Worm (Caenorhabditis elegans) whole organism, L1 larva: ENCODE data around the gene W02F12.8.
A peak's percentile ranks its signal among the peaks of the same experiment; 100 is the strongest.

Source experiments
- C16A3.4 ChIP-seq: fragments of 150-350 bp; optimal IDR thresholded peaks from 2 replicates; lab custom pipeline; 2014; ENCODE audit warnings: missing biosample characterization, missing genetic modification characterization
- C34B4.2 ChIP-seq: sonication (generic microtip); optimal IDR thresholded peaks from 2 replicates; lab custom pipeline; 2017; ENCODE audit warnings: mild to moderate bottlenecking, missing genetic modification characterization, missing compliant biosample characterization
- F16B12.6 ChIP-seq: fragments of 150-350 bp; optimal IDR thresholded peaks from 2 replicates; lab custom pipeline; 2014; ENCODE audit warnings: missing biosample characterization, missing genetic modification characterization
- Y116A8C.19 ChIP-seq: sonication (generic microtip); optimal IDR thresholded peaks from 2 replicates; lab custom pipeline; 2016; ENCODE audit warnings: missing compliant biosample characterization, missing genetic modification characterization, borderline replicate concordance
- aha-1 ChIP-seq: fragments of 150-350 bp; optimal IDR thresholded peaks from 2 replicates; lab custom pipeline; 2014; ENCODE audit warnings: missing biosample characterization, missing genetic modification characterization
- alr-1 ChIP-seq: fragments of 200-800 bp; sonication (Bioruptor generic); optimal IDR thresholded peaks from 2 replicates; lab custom pipeline; 2018; ENCODE audit warnings: borderline replicate concordance, mild to moderate bottlenecking, missing genetic modification characterization, missing compliant biosample characterization
- ama-1 ChIP-seq: fragments of 150-350 bp; optimal IDR thresholded peaks from 2 replicates; lab custom pipeline; 2014
- ceh-8 ChIP-seq: fragments of 200-800 bp; sonication (Bioruptor generic); optimal IDR thresholded peaks from 2 replicates; lab custom pipeline; 2018; ENCODE audit warnings: mild to moderate bottlenecking, missing genetic modification characterization, moderate library complexity, missing compliant biosample characterization
- ceh-88 ChIP-seq: fragments of 200-800 bp; sonication (Bioruptor generic); IDR thresholded peaks from 2 replicates; pipeline ENCODE4 v1.3.6; 2022; ENCODE audit warnings: missing genetic modification characterization, missing compliant biosample characterization
- ceh-90 ChIP-seq: sonication (generic microtip); optimal IDR thresholded peaks from 2 replicates; lab custom pipeline; 2016; ENCODE audit warnings: missing genetic modification characterization, missing compliant biosample characterization
- ces-1 ChIP-seq: fragments of 150-350 bp; optimal IDR thresholded peaks from 2 replicates; lab custom pipeline; 2014; ENCODE audit warnings: missing biosample characterization, missing genetic modification reagents, missing genetic modification characterization
- dpl-1 ChIP-seq, 3 experiments: fragments of 150-350 bp in 2 of 3; sonication (generic microtip) in 1 of 3; optimal IDR thresholded peaks; 2 replicates each; lab custom pipeline; 2014 to 2017; ENCODE audit warnings: missing biosample characterization in 3 of 3, missing genetic modification characterization in 3 of 3, missing genetic modification reagents in 3 of 3
- dsc-1 ChIP-seq: sonication (generic microtip); optimal IDR thresholded peaks from 2 replicates; lab custom pipeline; 2016; ENCODE audit warnings: mild to moderate bottlenecking, missing genetic modification characterization, missing compliant biosample characterization
- efl-1 ChIP-seq, 4 experiments: fragments of 150-350 bp; optimal IDR thresholded peaks in 3 of 4; peaks in 1 of 4; 1 replicate in 1 of 4; 2 replicates in 3 of 4; lab custom pipeline; 2014; ENCODE audit warnings: missing biosample characterization in 2 of 4, missing genetic modification characterization in 2 of 4, missing genetic modification reagents in 2 of 4
- elt-2 ChIP-seq: sonication (generic microtip); optimal IDR thresholded peaks from 2 replicates; lab custom pipeline; 2016; ENCODE audit warnings: missing genetic modification characterization, mild to moderate bottlenecking, inconsistent platforms, missing compliant biosample characterization, missing genetic modification reagents
- ets-5 ChIP-seq: fragments of 200-800 bp; sonication (Bioruptor generic); IDR thresholded peaks from 2 replicates; pipeline ENCODE4 v1.3.6; 2022; ENCODE audit warnings: missing genetic modification characterization, missing compliant biosample characterization
- fkh-4 ChIP-seq: sonication (generic microtip); optimal IDR thresholded peaks from 2 replicates; lab custom pipeline; 2016; ENCODE audit warnings: missing compliant biosample characterization, missing genetic modification characterization, borderline replicate concordance
- fkh-8 ChIP-seq: sonication (generic microtip); optimal IDR thresholded peaks from 2 replicates; lab custom pipeline; 2016; ENCODE audit warnings: mild to moderate bottlenecking, missing genetic modification characterization, missing compliant biosample characterization
- fos-1 ChIP-seq: fragments of 150-350 bp; optimal IDR thresholded peaks from 2 replicates; lab custom pipeline; 2014; ENCODE audit warnings: missing biosample characterization, missing genetic modification characterization
- hlh-17 ChIP-seq: fragments of 200-800 bp; sonication (Bioruptor generic); optimal IDR thresholded peaks from 2 replicates; lab custom pipeline; 2018; ENCODE audit warnings: missing genetic modification characterization, mild to moderate bottlenecking, missing compliant biosample characterization, moderate library complexity, borderline replicate concordance
- isw-1 ChIP-seq: fragments of 200-800 bp; sonication (Bioruptor generic); IDR thresholded peaks from 2 replicates; pipeline ENCODE4 v1.3.6; 2022; ENCODE audit warnings: missing genetic modification characterization, missing compliant biosample characterization
- lin-13 ChIP-seq: fragments of 150-350 bp; optimal IDR thresholded peaks from 2 replicates; lab custom pipeline; 2014; ENCODE audit warnings: missing biosample characterization, missing genetic modification reagents, missing genetic modification characterization
- lin-15B ChIP-seq: fragments of 150-350 bp; sonication (generic microtip); optimal IDR thresholded peaks from 3 replicates; lab custom pipeline; 2014; ENCODE audit warnings: missing biosample characterization, missing genetic modification characterization
- mdl-1 ChIP-seq, 2 experiments: fragments of 150-350 bp; optimal IDR thresholded peaks; 2 replicates each; lab custom pipeline; 2014 to 2017; ENCODE audit warnings: missing biosample characterization in 2 of 2, missing genetic modification characterization in 2 of 2, inconsistent platforms in 1 of 2
- mep-1 ChIP-seq: fragments of 150-350 bp; optimal IDR thresholded peaks from 2 replicates; lab custom pipeline; 2014; ENCODE audit warnings: missing biosample characterization, missing genetic modification characterization
- nhr-19 ChIP-seq: fragments of 200-800 bp; sonication (Bioruptor generic); conservative IDR thresholded peaks from 2 replicates; pipeline ENCODE4 v1.3.6; 2022; ENCODE audit warnings: missing genetic modification characterization, missing compliant biosample characterization
- nhr-20 ChIP-seq: sonication (generic microtip); optimal IDR thresholded peaks from 2 replicates; lab custom pipeline; 2016; ENCODE audit warnings: mild to moderate bottlenecking, missing genetic modification characterization, missing compliant biosample characterization
- nhr-28 ChIP-seq: fragments of 150-350 bp; optimal IDR thresholded peaks from 2 replicates; lab custom pipeline; 2014; ENCODE audit warnings: missing biosample characterization, missing genetic modification characterization
- nhr-47 ChIP-seq: sonication (generic microtip); optimal IDR thresholded peaks from 2 replicates; lab custom pipeline; 2016; ENCODE audit warnings: mild to moderate bottlenecking, missing genetic modification characterization, moderate library complexity, missing compliant biosample characterization
- nhr-76 ChIP-seq: sonication (generic microtip); optimal IDR thresholded peaks from 2 replicates; lab custom pipeline; 2017; ENCODE audit warnings: missing biosample characterization, missing genetic modification characterization
- nhr-77 ChIP-seq: fragments of 150-350 bp; optimal IDR thresholded peaks from 2 replicates; lab custom pipeline; 2014; ENCODE audit warnings: missing biosample characterization, missing genetic modification characterization
- nhr-84 ChIP-seq: sonication (generic microtip); optimal IDR thresholded peaks from 2 replicates; lab custom pipeline; 2017; ENCODE audit warnings: missing biosample characterization, missing genetic modification characterization
- nhr-90 ChIP-seq: sonication (generic microtip); optimal IDR thresholded peaks from 2 replicates; lab custom pipeline; 2016; ENCODE audit warnings: mild to moderate bottlenecking, missing genetic modification characterization, missing compliant biosample characterization; ENCODE audit not compliant: poor library complexity
- pag-3 ChIP-seq: sonication (generic microtip); optimal IDR thresholded peaks from 2 replicates; lab custom pipeline; 2017; ENCODE audit warnings: missing genetic modification characterization, mild to moderate bottlenecking, missing compliant biosample characterization, antibody characterized with exemption, borderline replicate concordance; ENCODE audit not compliant: insufficient read depth
- rnt-1 ChIP-seq: sonication (generic microtip); optimal IDR thresholded peaks from 2 replicates; lab custom pipeline; 2016; ENCODE audit warnings: mild to moderate bottlenecking, missing genetic modification characterization, moderate library complexity, missing compliant biosample characterization
- snpc-4 ChIP-seq: fragments of 150-350 bp; optimal IDR thresholded peaks from 2 replicates; lab custom pipeline; 2014; ENCODE audit warnings: missing biosample characterization, missing genetic modification characterization
- snu-23 ChIP-seq: sonication (generic microtip); optimal IDR thresholded peaks from 2 replicates; lab custom pipeline; 2016; ENCODE audit warnings: missing genetic modification characterization, missing compliant biosample characterization
- swsn-7 ChIP-seq: sonication (generic microtip); optimal IDR thresholded peaks from 2 replicates; lab custom pipeline; 2016; ENCODE audit warnings: missing genetic modification characterization, missing compliant biosample characterization
- tlp-1 ChIP-seq: fragments of 150-350 bp; optimal IDR thresholded peaks from 2 replicates; lab custom pipeline; 2014; ENCODE audit warnings: missing biosample characterization, missing genetic modification characterization
- unc-86 ChIP-seq: sonication (generic microtip); optimal IDR thresholded peaks from 2 replicates; lab custom pipeline; 2016; ENCODE audit warnings: missing genetic modification characterization, missing compliant biosample characterization
- vab-15 ChIP-seq: sonication (generic microtip); optimal IDR thresholded peaks from 2 replicates; lab custom pipeline; 2017; ENCODE audit warnings: missing genotype, mild to moderate bottlenecking, missing genetic modification characterization, missing compliant biosample characterization
- xbp-1 ChIP-seq: sonication (generic microtip); optimal IDR thresholded peaks from 2 replicates; lab custom pipeline; 2016; ENCODE audit warnings: missing genetic modification characterization, missing compliant biosample characterization
- ztf-11 ChIP-seq, 2 experiments: sonication (generic microtip); optimal IDR thresholded peaks; 2 replicates each; lab custom pipeline; 2016 to 2017; ENCODE audit warnings: missing genetic modification characterization in 2 of 2, missing biosample characterization in 1 of 2, missing compliant biosample characterization in 1 of 2

The W02F12.8 gene

DNA sequence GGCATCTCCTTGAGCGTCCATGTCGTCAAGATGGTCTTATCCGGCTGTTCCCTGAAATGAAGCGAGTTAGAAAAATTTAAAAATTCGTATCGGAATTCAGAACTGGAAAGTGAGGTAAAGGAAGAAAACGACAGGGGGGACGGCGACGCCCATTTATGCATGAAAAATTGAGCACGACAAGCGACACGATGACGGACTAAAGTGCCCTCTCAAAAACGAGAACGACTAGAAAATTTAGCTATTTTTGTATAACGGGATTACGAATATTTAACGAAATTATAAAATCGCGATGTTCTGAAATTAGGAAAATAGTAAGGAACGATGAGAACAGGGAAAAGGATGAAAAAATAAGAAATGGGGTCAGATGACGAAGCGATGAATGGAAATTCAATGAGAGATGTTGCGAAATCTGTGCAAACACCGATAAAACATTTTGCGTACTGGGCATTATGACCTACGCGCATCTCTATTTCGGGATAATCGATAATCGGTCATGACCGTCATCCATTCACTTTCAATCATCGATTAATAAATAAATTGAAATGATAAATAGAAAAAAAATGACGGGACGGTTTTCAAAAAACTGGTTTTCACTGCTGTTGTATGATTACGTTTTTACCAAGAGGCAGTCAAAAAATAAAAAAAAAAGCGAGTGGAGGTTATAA lies 38.0 kb downstream of the W02F12.8 start, which contains the start of gene snb-1 (continued):
- TF ChIP-seq snpc-4 (tag; lab: Kevin White, UChicago) (peak; percentile 76), fos-1 (tag; lab: Kevin White, UChicago) (peak; percentile 1), mdl-1 (tag; optimal IDR thresholded peaks at IDR 0.05; lab: Kevin White, UChicago) (peak in 1 of 2 experiments; percentile 57), ceh-8 (no peak), dpl-1 (GFP tag; optimal IDR thresholded peaks at IDR 0.05; lab: Kevin White, UChicago) (peak; percentile 61 to 71 (median 62)), alr-1 (no peak), mep-1 (tag; lab: Kevin White, UChicago) (peak; percentile 83), nhr-90 (tag; lab: Kevin White, UChicago) (peak; percentile 71), pag-3 (no peak), unc-86 (tag; lab: Kevin White, UChicago) (peak; percentile 16), lin-13 (GFP tag; lab: Kevin White, UChicago) (peak; percentile 35), xbp-1 (tag; lab: Kevin White, UChicago) (peak; percentile 65), isw-1 (GFP tag; lab: Robert Waterston, UW) (peak; percentile 47), swsn-7 (tag; lab: Kevin White, UChicago) (peak; percentile 54), tlp-1 (tag; lab: Kevin White, UChicago) (no peak), snu-23 (GFP tag; lab: Kevin White, UChicago) (peak; percentile 82), fkh-8 (no peak), nhr-28 (tag; lab: Kevin White, UChicago) (no peak), ces-1 (GFP tag; lab: Kevin White, UChicago) (no peak), nhr-20 (peak; percentile 76), nhr-77 (tag; lab: Kevin White, UChicago) (peak; percentile 19)

DNA sequence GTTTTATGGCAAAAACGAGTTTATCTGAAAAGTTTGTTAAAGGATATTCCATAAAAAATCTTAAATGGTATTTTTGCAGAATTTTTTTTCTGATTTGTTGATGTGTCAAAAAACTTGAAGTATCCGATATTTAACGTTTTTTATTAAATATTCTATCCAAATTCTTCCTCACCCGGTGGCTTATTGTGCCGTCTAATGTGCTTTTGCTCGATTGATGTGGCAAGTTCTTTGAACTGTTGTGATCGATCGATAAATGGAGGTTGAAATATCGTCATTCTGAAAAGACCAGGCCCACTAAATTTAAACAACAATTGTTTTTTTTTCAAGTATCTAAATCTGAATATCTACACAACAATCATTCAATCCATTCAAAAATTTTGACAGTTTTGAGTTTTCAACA lies 39.4 kb downstream of the W02F12.8 start, which contains the start of gene syx-18:
Gene syx-18 (minus strand): TSS at position 276 of the 400 bp plus-strand sequence.
- TF ChIP-seq C16A3.4 (tag; lab: Kevin White, UChicago) (no peak), nhr-47 (tag; lab: Kevin White, UChicago) (peak; percentile 18), ztf-11 (tag; optimal IDR thresholded peaks at IDR 0.05; lab: Kevin White, UChicago) (no peak), ceh-8 (no peak), C34B4.2 (tag; lab: Kevin White, UChicago) (no peak), elt-2 (no peak), nhr-84 (tag; lab: Kevin White, UChicago) (no peak), aha-1 (no peak), efl-1 (optimal IDR thresholded peaks at IDR 0.05; lab: Kevin White, UChicago) (no peak), efl-1 (GFP tag; optimal IDR thresholded peaks at IDR 0.05 in 1 of 2; lab: Kevin White, UChicago) (no peak), ets-5 (GFP tag; lab: Robert Waterston, UW) (no peak), nhr-19 (no peak), dsc-1 (tag; lab: Kevin White, UChicago) (no peak), hlh-17 (GFP tag; lab: Kevin White, UChicago) (no peak), fos-1 (tag; lab: Kevin White, UChicago) (peak; percentile 3), ama-1 (peak; percentile 58), ceh-90 (no peak), alr-1 (no peak), F16B12.6 (tag; lab: Kevin White, UChicago) (no peak), nhr-90 (tag; lab: Kevin White, UChicago) (peak; percentile 5), vab-15 (tag; lab: Kevin White, UChicago) (no peak), nhr-76 (no peak), fkh-4 (tag; lab: Kevin White, UChicago) (no peak), ceh-88 (GFP tag; lab: Robert Waterston, UW) (no peak), swsn-7 (tag; lab: Kevin White, UChicago) (no peak), unc-86 (tag; lab: Kevin White, UChicago) (no peak), rnt-1 (tag; lab: Kevin White, UChicago) (no peak), pag-3 (no peak), Y116A8C.19 (tag; lab: Kevin White, UChicago) (no peak), lin-15B (tag; lab: Kevin White, UChicago) (no peak)
